Fruit fly (Drosophila melanogaster) whole organism, embryonic: ENCODE results near the gene side-IV.

Experiments
- CG15011 ChIP-seq: fragments of 200-800 bp; sonication (Bioruptor generic); optimal IDR thresholded peaks from 3 replicates; lab custom pipeline; 2018; ENCODE audit warnings: missing biosample characterization, mild to moderate bottlenecking, missing genetic modification characterization
- CG15073 ChIP-seq: fragments of 200-800 bp; sonication (Bioruptor generic); optimal IDR thresholded peaks from 2 replicates; lab custom pipeline; 2016; ENCODE audit warnings: missing biosample characterization, missing genetic modification characterization
- CG15479 ChIP-seq: fragments of 200-800 bp; sonication (Bioruptor generic); optimal IDR thresholded peaks from 3 replicates; lab custom pipeline; 2019; ENCODE audit warnings: missing biosample characterization, mild to moderate bottlenecking, missing genetic modification characterization, moderate library complexity
- CG15601 ChIP-seq: fragments of 200-800 bp; sonication (Bioruptor generic); optimal IDR thresholded peaks from 3 replicates; lab custom pipeline; 2019; ENCODE audit warnings: missing biosample characterization, mild to moderate bottlenecking, missing genetic modification characterization, moderate library complexity
- CG1602 ChIP-seq: fragments of 200-800 bp; sonication (Bioruptor generic); optimal IDR thresholded peaks from 3 replicates; lab custom pipeline; 2016; ENCODE audit warnings: missing biosample characterization, missing genetic modification characterization
- CG17361 ChIP-seq: fragments of 200-800 bp; sonication (Bioruptor generic); IDR thresholded peaks from 3 replicates; pipeline ENCODE4 v1.3.6; 2022; ENCODE audit warnings: missing biosample characterization, missing genetic modification characterization
- CG17568 ChIP-seq: fragments of 200-800 bp; sonication (Bioruptor generic); optimal IDR thresholded peaks from 2 replicates; lab custom pipeline; 2018; ENCODE audit warnings: missing biosample characterization, mild to moderate bottlenecking, missing genetic modification characterization, moderate library complexity
- CG18262 ChIP-seq: fragments of 200-800 bp; optimal IDR thresholded peaks from 3 replicates; lab custom pipeline; 2019; ENCODE audit warnings: missing biosample characterization, mild to moderate bottlenecking, missing genetic modification characterization, moderate library complexity
- CG18764 ChIP-seq: fragments of 200-800 bp; sonication (Bioruptor generic); optimal IDR thresholded peaks from 3 replicates; lab custom pipeline; 2016; ENCODE audit warnings: missing biosample characterization, missing genetic modification characterization
- CG2678 ChIP-seq: fragments of 200-800 bp; sonication (Bioruptor generic); optimal IDR thresholded peaks from 3 replicates; lab custom pipeline; 2019; ENCODE audit warnings: missing biosample characterization, mild to moderate bottlenecking, missing genetic modification characterization, moderate library complexity
- CG2712 ChIP-seq: fragments of 200-800 bp; optimal IDR thresholded peaks from 3 replicates; lab custom pipeline; 2019; ENCODE audit warnings: missing biosample characterization, mild to moderate bottlenecking, missing genetic modification characterization, moderate library complexity
- CG30020 ChIP-seq: fragments of 200-800 bp; optimal IDR thresholded peaks from 2 replicates; lab custom pipeline; 2019; ENCODE audit warnings: missing biosample characterization, mild to moderate bottlenecking, missing genetic modification characterization, moderate library complexity
- CG31365 ChIP-seq: fragments of 200-800 bp; sonication (Bioruptor generic); optimal IDR thresholded peaks from 2 replicates; lab custom pipeline; 2018; ENCODE audit warnings: missing biosample characterization, mild to moderate bottlenecking, missing genetic modification characterization
- CG32532 ChIP-seq: fragments of 200-800 bp; sonication (Bioruptor generic); IDR thresholded peaks from 2 replicates; pipeline ENCODE4 v1.3.6; 2022; ENCODE audit warnings: missing biosample characterization, missing genetic modification characterization
- CG4328 ChIP-seq: fragments of 200-800 bp; sonication (Bioruptor generic); optimal IDR thresholded peaks from 3 replicates; lab custom pipeline; 2017; ENCODE audit warnings: missing biosample characterization, missing genetic modification reagents, missing genetic modification characterization
- CG6854 ChIP-seq: fragments of 200-800 bp; sonication (Bioruptor generic); optimal IDR thresholded peaks from 3 replicates; lab custom pipeline; 2017; ENCODE audit warnings: missing biosample characterization, mild to moderate bottlenecking, missing genetic modification characterization
- CG8359 ChIP-seq: fragments of 200-800 bp; sonication (Bioruptor generic); optimal IDR thresholded peaks from 2 replicates; lab custom pipeline; 2017; ENCODE audit warnings: missing biosample characterization, mild to moderate bottlenecking, missing genetic modification characterization, borderline replicate concordance
- HLHmδ ChIP-seq: fragments of 200-800 bp; sonication (Bioruptor generic); optimal IDR thresholded peaks from 2 replicates; lab custom pipeline; 2018; ENCODE audit warnings: missing biosample characterization, mild to moderate bottlenecking, missing genetic modification characterization, moderate library complexity
- HmgZ ChIP-seq: fragments of 200-800 bp; sonication (Bioruptor generic); optimal IDR thresholded peaks from 2 replicates; lab custom pipeline; 2018; ENCODE audit warnings: missing biosample characterization, mild to moderate bottlenecking, missing genetic modification characterization
- Lhr ChIP-seq: fragments of 200-800 bp; sonication (Bioruptor generic); optimal IDR thresholded peaks from 3 replicates; lab custom pipeline; 2017; ENCODE audit warnings: mild to moderate bottlenecking, missing biosample characterization, missing genetic modification reagents, missing genetic modification characterization
- Mad ChIP-seq: fragments of 200-800 bp; sonication (Bioruptor generic); optimal IDR thresholded peaks from 2 replicates; lab custom pipeline; 2016; ENCODE audit warnings: missing biosample characterization, missing genetic modification characterization
- Mes4 ChIP-seq: fragments of 200-800 bp; sonication (Bioruptor generic); optimal IDR thresholded peaks from 2 replicates; lab custom pipeline; 2016; ENCODE audit warnings: missing biosample characterization, missing genetic modification characterization
- Nf-YC ChIP-seq: fragments of 200-800 bp; optimal IDR thresholded peaks from 3 replicates; lab custom pipeline; 2019; ENCODE audit warnings: missing biosample characterization, mild to moderate bottlenecking, missing genetic modification characterization, moderate library complexity
- Oaz ChIP-seq: fragments of 200-800 bp; sonication (Bioruptor generic); IDR thresholded peaks from 2 replicates; pipeline ENCODE4 v1.3.6; 2022; ENCODE audit warnings: missing biosample characterization, missing genetic modification characterization
- Opbp ChIP-seq: fragments of 200-800 bp; sonication (Bioruptor generic); IDR thresholded peaks from 3 replicates; pipeline ENCODE4 v1.3.6; 2022; ENCODE audit warnings: missing biosample characterization, missing genetic modification characterization; ENCODE audit not compliant: partially characterized antibody
- Side ChIP-seq: fragments of 200-800 bp; sonication (Bioruptor generic); optimal IDR thresholded peaks from 2 replicates; lab custom pipeline; 2016; ENCODE audit warnings: missing biosample characterization, missing genetic modification characterization
- Sox102F ChIP-seq: fragments of 200-800 bp; sonication (Bioruptor generic); optimal IDR thresholded peaks from 2 replicates; lab custom pipeline; 2018; ENCODE audit warnings: missing biosample characterization, mild to moderate bottlenecking, missing genetic modification characterization, moderate library complexity
- Taf1 ChIP-seq: fragments of 200-800 bp; sonication (Bioruptor generic); IDR thresholded peaks from 2 replicates; pipeline ENCODE4 v1.3.6; 2022; ENCODE audit warnings: missing biosample characterization, missing genetic modification characterization
- Vsx1 ChIP-seq: fragments of 200-800 bp; sonication (Bioruptor generic); optimal IDR thresholded peaks from 2 replicates; lab custom pipeline; 2017; ENCODE audit warnings: missing biosample characterization, mild to moderate bottlenecking, missing genetic modification characterization, missing genetic modification reagents
- ab ChIP-seq: fragments of 200-800 bp; sonication (Bioruptor generic); optimal IDR thresholded peaks from 2 replicates; lab custom pipeline; 2016; ENCODE audit warnings: missing biosample characterization, missing genetic modification characterization
- cad ChIP-seq: fragments of >200 bp; optimal IDR thresholded peaks from 2 replicates; lab custom pipeline; 2017; ENCODE audit warnings: missing biosample characterization, missing genetic modification characterization
- ci ChIP-seq: fragments of 200-800 bp; sonication (Bioruptor generic); IDR thresholded peaks from 3 replicates; pipeline ENCODE4 v1.3.6; 2022; ENCODE audit warnings: missing biosample characterization, missing genetic modification characterization
- corto ChIP-seq: fragments of 200-800 bp; sonication (Bioruptor generic); optimal IDR thresholded peaks from 2 replicates; lab custom pipeline; 2016; ENCODE audit warnings: missing biosample characterization, mild to moderate bottlenecking, missing genetic modification characterization, moderate library complexity
- crc ChIP-seq: fragments of 200-800 bp; sonication (Bioruptor generic); optimal IDR thresholded peaks from 2 replicates; lab custom pipeline; 2016; ENCODE audit warnings: missing biosample characterization, missing genetic modification characterization
- dan ChIP-seq: fragments of 200-800 bp; sonication (Bioruptor generic); IDR thresholded peaks from 2 replicates; pipeline ENCODE4 v1.3.6; 2022; ENCODE audit warnings: missing biosample characterization, missing genetic modification characterization
- dm ChIP-seq: fragments of 200-800 bp; sonication (Bioruptor generic); optimal IDR thresholded peaks from 3 replicates; lab custom pipeline; 2016; ENCODE audit warnings: missing biosample characterization, missing genetic modification characterization
- eve ChIP-seq, 2 experiments: fragments of >200 bp; optimal IDR thresholded peaks; 2 replicates each; lab custom pipeline; 2017; ENCODE audit warnings: missing biosample characterization in 2 of 2, missing genetic modification characterization in 2 of 2
- exex ChIP-seq: fragments of 200-800 bp; sonication (Bioruptor generic); optimal IDR thresholded peaks from 4 replicates; lab custom pipeline; 2018; ENCODE audit warnings: missing biosample characterization, mild to moderate bottlenecking, missing genetic modification characterization, moderate library complexity
- fd102C ChIP-seq: fragments of 200-800 bp; sonication (Bioruptor generic); optimal IDR thresholded peaks from 2 replicates; lab custom pipeline; 2018; ENCODE audit warnings: missing biosample characterization, mild to moderate bottlenecking, missing genetic modification characterization, moderate library complexity
- inv ChIP-seq: fragments of 200-800 bp; sonication (Bioruptor generic); IDR thresholded peaks from 2 replicates; pipeline ENCODE4 v1.3.6; 2022; ENCODE audit warnings: missing biosample characterization, missing genetic modification characterization; ENCODE audit not compliant: partially characterized antibody
- lilli ChIP-seq: fragments of 200-800 bp; sonication (Bioruptor generic); optimal IDR thresholded peaks from 3 replicates; lab custom pipeline; 2016; ENCODE audit warnings: missing biosample characterization, missing genetic modification characterization
- luna ChIP-seq: fragments of 200-800 bp; sonication (Bioruptor generic); optimal IDR thresholded peaks from 2 replicates; lab custom pipeline; 2016; ENCODE audit warnings: missing biosample characterization, missing genetic modification characterization
- mam ChIP-seq: fragments of 200-800 bp; sonication (Bioruptor generic); optimal IDR thresholded peaks from 3 replicates; lab custom pipeline; 2016; ENCODE audit warnings: missing biosample characterization, missing genetic modification characterization
- onecut ChIP-seq: fragments of 200-800 bp; sonication (Bioruptor generic); IDR thresholded peaks from 2 replicates; pipeline ENCODE4 v1.3.6; 2022; ENCODE audit warnings: missing biosample characterization, missing genetic modification characterization
- phol ChIP-seq: fragments of 200-800 bp; sonication (Bioruptor generic); optimal IDR thresholded peaks from 3 replicates; lab custom pipeline; 2018; ENCODE audit warnings: missing biosample characterization, mild to moderate bottlenecking, missing genetic modification characterization, moderate library complexity
- ro ChIP-seq: fragments of 200-800 bp; sonication (Bioruptor generic); IDR thresholded peaks from 2 replicates; pipeline ENCODE4 v1.3.6; 2022; ENCODE audit warnings: missing biosample characterization, missing genetic modification characterization
- sens-2 ChIP-seq: fragments of 200-800 bp; sonication (Bioruptor generic); IDR thresholded peaks from 2 replicates; pipeline ENCODE4 v1.3.6; 2022; ENCODE audit warnings: missing biosample characterization, missing genetic modification characterization
- sna ChIP-seq: fragments of 200-800 bp; sonication (Bioruptor generic); IDR thresholded peaks from 2 replicates; pipeline ENCODE4 v1.3.6; 2022; ENCODE audit warnings: missing biosample characterization, missing genetic modification characterization; ENCODE audit not compliant: partially characterized antibody
- trh ChIP-seq: fragments of 200-800 bp; sonication (Bioruptor generic); optimal IDR thresholded peaks from 2 replicates; lab custom pipeline; 2016; ENCODE audit warnings: missing biosample characterization, missing genetic modification characterization
- ttk ChIP-seq: fragments of 200-800 bp; sonication (Bioruptor generic); IDR thresholded peaks from 2 replicates; pipeline ENCODE4 v2.1.2; 2022; ENCODE audit warnings: missing biosample characterization, missing genetic modification characterization
- tx ChIP-seq: fragments of 200-800 bp; sonication (Bioruptor generic); optimal IDR thresholded peaks from 2 replicates; lab custom pipeline; 2016; ENCODE audit warnings: missing biosample characterization, missing genetic modification characterization

The side-IV gene

DNA sequence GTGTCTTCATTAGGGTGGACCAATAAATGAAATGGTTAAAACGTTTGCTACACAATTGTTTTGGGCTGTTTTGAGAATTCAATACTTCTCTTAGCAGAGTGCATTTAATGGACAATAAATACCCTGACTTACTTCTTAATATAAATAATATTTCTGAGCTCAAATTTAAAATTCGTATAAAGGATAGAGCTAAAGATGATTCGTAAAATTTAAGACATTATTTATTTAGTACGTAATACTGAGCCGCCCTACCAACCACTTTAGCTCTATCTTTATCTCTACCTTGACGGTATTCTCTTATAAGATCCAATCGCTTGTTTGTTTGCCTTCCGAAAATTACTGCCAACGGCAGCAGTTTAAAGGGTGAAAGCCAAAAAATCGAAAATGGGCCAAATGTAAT, 16.8 kb upstream of the side-IV start (continued):
- TF ChIP-seq sna (no peak), HLHmδ (GFP tag; lab: Kevin White, UChicago) (no peak), mam (GFP tag; lab: Kevin White, UChicago) (peak; percentile 50), CG15011 (GFP tag; lab: Kevin White, UChicago) (peak; percentile 51), CG1602 (GFP tag; lab: Kevin White, UChicago) (peak; percentile 71), ttk (GFP tag; lab: Robert Waterston, UW) (peak; percentile 46; the same call in 1 of the 2 replicates), CG30020 (peak; percentile 64), CG8359 (GFP tag; lab: Kevin White, UChicago) (peak; percentile 64), CG17568 (GFP tag; lab: Kevin White, UChicago) (peak; percentile 97), inv (GFP tag; lab: Robert Waterston, UW) (no peak), luna (GFP tag; lab: Kevin White, UChicago) (peak; percentile 47), cad (GFP tag; lab: Kevin White, UChicago) (no peak), ci (GFP tag; lab: Robert Waterston, UW) (peak; percentile 91), eve (GFP tag; optimal IDR thresholded peaks at IDR 0.05; lab: Kevin White, UChicago) (no peak), CG15073 (GFP tag; lab: Kevin White, UChicago) (no peak), dm (GFP tag; lab: Kevin White, UChicago) (peak; percentile 19), CG15601 (tag; lab: Kevin White, UChicago) (peak; percentile 85), sens-2 (GFP tag; lab: Robert Waterston, UW) (peak; percentile 61; the same call in 1 of the 2 replicates), CG2678 (peak; percentile 92), onecut (GFP tag; lab: Robert Waterston, UW) (peak; percentile 47), trh (GFP tag; lab: Kevin White, UChicago) (peak; percentile 60), Vsx1 (peak; percentile 75), Side (GFP tag; lab: Kevin White, UChicago) (peak; percentile 44), Nf-YC (tag; lab: Kevin White, UChicago) (peak; percentile 70), ab (GFP tag; lab: Kevin White, UChicago) (no peak), crc (GFP tag; lab: Kevin White, UChicago) (peak; percentile 45), Mad (GFP tag; lab: Kevin White, UChicago) (peak; percentile 51), CG18764 (peak; percentile 23), HmgZ (tag; lab: Kevin White, UChicago) (peak; percentile 89), CG4328 (GFP tag; lab: Kevin White, UChicago) (peak; percentile 16), Sox102F (GFP tag; lab: Kevin White, UChicago) (peak; percentile 93), Opbp (no peak), phol (tag; lab: Kevin White, UChicago) (peak; percentile 77), corto (GFP tag; lab: Kevin White, UChicago) (no peak), dan (GFP tag; lab: Robert Waterston, UW) (no peak), exex (tag; lab: Kevin White, UChicago) (peak; percentile 22), CG18262 (peak; percentile 81), ro (GFP tag; lab: Robert Waterston, UW) (no peak), Taf1 (peak; percentile 40), Mes4 (peak; percentile 59), fd102C (GFP tag; lab: Kevin White, UChicago) (no peak), tx (GFP tag; lab: Kevin White, UChicago) (peak; percentile 34), CG6854 (GFP tag; lab: Kevin White, UChicago) (peak; percentile 69), CG15479 (GFP tag; lab: Kevin White, UChicago) (no peak), Lhr (GFP tag; lab: Kevin White, UChicago) (peak; percentile 53), CG32532 (GFP tag; lab: Robert Waterston, UW) (peak; percentile 75), lilli (GFP tag; lab: Kevin White, UChicago) (peak; percentile 75), Oaz (GFP tag; lab: Robert Waterston, UW) (peak; percentile 44; the same call in 1 of the 2 replicates), CG31365 (tag; lab: Kevin White, UChicago) (peak; percentile 37), CG2712 (tag; lab: Kevin White, UChicago) (peak; percentile 85), CG17361 (GFP tag; lab: Robert Waterston, UW) (peak; percentile 81)
